Worm (Caenorhabditis elegans): Measurements from ENCODE around the gene ttr-37.

ce11 chrX:1321044-1321443 is 15.9 kb downstream of the ttr-37 start, which contains the start of gene pdk-1:
- TF ChIP-seq him-1 (tag; optimal IDR thresholded peaks at IDR 0.05) (no peak), dao-5 (tag; optimal IDR thresholded peaks at IDR 0.05) (no peak)

Measured in whole organism, L4/young adult.